Fruit fly (Drosophila melanogaster) whole organism, prepupa: ENCODE measurements around the gene CG42394.
A peak's percentile ranks its signal among the peaks of the same experiment; 100 is the strongest.

ENCODE experiments used
- Blimp-1 ChIP-seq: fragments of 200-800 bp; sonication (Bioruptor generic); optimal IDR thresholded peaks from 3 replicates; lab custom pipeline; 2017; ENCODE audit warnings: missing biosample characterization, missing genetic modification characterization, mild to moderate bottlenecking, moderate library complexity, missing genetic modification reagents
- CG10669 ChIP-seq: fragments of 200-800 bp; sonication (Bioruptor generic); optimal IDR thresholded peaks from 3 replicates; lab custom pipeline; 2018; ENCODE audit warnings: missing biosample characterization, mild to moderate bottlenecking, missing genetic modification characterization, moderate library complexity
- CG11294 ChIP-seq: fragments of 200-800 bp; sonication (Bioruptor generic); IDR thresholded peaks from 2 replicates; pipeline ENCODE4 v1.3.6; 2022; ENCODE audit warnings: missing biosample characterization, missing genetic modification characterization
- CG11902 ChIP-seq: fragments of 200-800 bp; sonication (Bioruptor generic); optimal IDR thresholded peaks from 3 replicates; lab custom pipeline; 2016; ENCODE audit warnings: missing biosample characterization, missing genetic modification characterization
- CG15336 ChIP-seq: fragments of 200-800 bp; sonication (Bioruptor generic); IDR thresholded peaks from 2 replicates; pipeline ENCODE4 v1.3.6; 2022; ENCODE audit warnings: missing biosample characterization, missing genetic modification characterization
- CG1621 ChIP-seq: fragments of 200-800 bp; sonication (Bioruptor generic); optimal IDR thresholded peaks from 3 replicates; lab custom pipeline; 2018; ENCODE audit warnings: missing biosample characterization, mild to moderate bottlenecking, missing genetic modification characterization
- CG3032 ChIP-seq: fragments of 200-800 bp; optimal IDR thresholded peaks from 2 replicates; lab custom pipeline; 2019; ENCODE audit warnings: missing biosample characterization, mild to moderate bottlenecking, missing genetic modification characterization, moderate library complexity
- CG31627 ChIP-seq: fragments of 200-800 bp; sonication (Bioruptor generic); optimal IDR thresholded peaks from 3 replicates; lab custom pipeline; 2016; ENCODE audit warnings: missing biosample characterization, missing genetic modification characterization
- CG32006 ChIP-seq: fragments of 200-800 bp; sonication (Bioruptor generic); optimal IDR thresholded peaks from 3 replicates; lab custom pipeline; 2017; ENCODE audit warnings: missing biosample characterization, mild to moderate bottlenecking, missing genetic modification characterization
- CG34406 ChIP-seq: fragments of 200-800 bp; sonication (Bioruptor generic); optimal IDR thresholded peaks from 3 replicates; lab custom pipeline; 2016; ENCODE audit warnings: missing biosample characterization, missing genetic modification characterization
- CG3919 ChIP-seq: fragments of 200-800 bp; sonication (Bioruptor generic); optimal IDR thresholded peaks from 3 replicates; lab custom pipeline; 2016; ENCODE audit warnings: missing biosample characterization, missing genetic modification characterization
- CG4318 ChIP-seq: fragments of 200-800 bp; sonication (Bioruptor generic); optimal IDR thresholded peaks from 3 replicates; lab custom pipeline; 2017; ENCODE audit warnings: missing biosample characterization, mild to moderate bottlenecking, missing genetic modification characterization
- CG6163 ChIP-seq: fragments of 200-800 bp; sonication (Bioruptor generic); IDR thresholded peaks from 3 replicates; pipeline ENCODE4 v1.3.6; 2022; ENCODE audit warnings: missing biosample characterization, missing genetic modification characterization
- CG6276 ChIP-seq: fragments of 200-800 bp; sonication (Bioruptor generic); optimal IDR thresholded peaks from 2 replicates; lab custom pipeline; 2017; ENCODE audit warnings: missing biosample characterization, mild to moderate bottlenecking, missing genetic modification characterization
- CG6792 ChIP-seq: fragments of 200-800 bp; sonication (Bioruptor generic); optimal IDR thresholded peaks from 3 replicates; lab custom pipeline; 2016; ENCODE audit warnings: missing biosample characterization, missing genetic modification characterization
- CG6808 ChIP-seq: fragments of 200-800 bp; sonication (Bioruptor generic); optimal IDR thresholded peaks from 3 replicates; lab custom pipeline; 2017; ENCODE audit warnings: missing biosample characterization, missing genetic modification characterization, mild to moderate bottlenecking, moderate library complexity, missing genetic modification reagents
- CG7368 ChIP-seq: fragments of 200-800 bp; sonication (Bioruptor generic); optimal IDR thresholded peaks from 3 replicates; lab custom pipeline; 2016; ENCODE audit warnings: missing biosample characterization, missing genetic modification characterization
- CG8119 ChIP-seq: fragments of 200-800 bp; sonication (Bioruptor generic); IDR thresholded peaks from 3 replicates; pipeline ENCODE4 v1.3.6; 2022; ENCODE audit warnings: missing biosample characterization, missing genetic modification characterization
- CG8319 ChIP-seq: fragments of 200-800 bp; sonication (Bioruptor generic); optimal IDR thresholded peaks from 3 replicates; lab custom pipeline; 2016; ENCODE audit warnings: missing biosample characterization, missing genetic modification characterization
- CG8632 ChIP-seq: fragments of 200-800 bp; sonication (Bioruptor generic); optimal IDR thresholded peaks from 3 replicates; lab custom pipeline; 2016; ENCODE audit warnings: missing biosample characterization, missing genetic modification characterization
- CG9139 ChIP-seq: fragments of 200-800 bp; sonication (Bioruptor generic); optimal IDR thresholded peaks from 3 replicates; lab custom pipeline; 2017; ENCODE audit warnings: missing biosample characterization, mild to moderate bottlenecking, missing genetic modification characterization
- Eip75B ChIP-seq: fragments of 200-800 bp; sonication (Bioruptor generic); optimal IDR thresholded peaks from 3 replicates; lab custom pipeline; 2016; ENCODE audit warnings: missing biosample characterization, missing genetic modification characterization
- Eip78C ChIP-seq: fragments of 200-800 bp; sonication (Bioruptor generic); peaks from one replicate; lab custom pipeline; 2016; ENCODE audit warnings: missing biosample characterization, missing genetic modification characterization
- Eip93F ChIP-seq: fragments of 200-800 bp; sonication (Bioruptor generic); optimal IDR thresholded peaks from 2 replicates; lab custom pipeline; 2016; ENCODE audit warnings: missing biosample characterization, mild to moderate bottlenecking, missing genetic modification characterization
- Ets21C ChIP-seq: fragments of 200-800 bp; sonication (Bioruptor generic); optimal IDR thresholded peaks from 3 replicates; lab custom pipeline; 2016; ENCODE audit warnings: missing biosample characterization, missing genetic modification characterization
- Ets96B ChIP-seq: fragments of 200-800 bp; optimal IDR thresholded peaks from 2 replicates; lab custom pipeline; 2019; ENCODE audit warnings: missing biosample characterization, mild to moderate bottlenecking, missing genetic modification characterization, moderate library complexity
- Gug ChIP-seq: fragments of 200-800 bp; sonication (Bioruptor generic); IDR thresholded peaks from 2 replicates; pipeline ENCODE4 v1.3.6; 2022; ENCODE audit warnings: missing biosample characterization, missing genetic modification characterization
- Hr38 ChIP-seq: sonication (Bioruptor generic); optimal IDR thresholded peaks from 2 replicates; lab custom pipeline; 2016; ENCODE audit warnings: missing biosample characterization, missing genetic modification characterization
- Hr39 ChIP-seq: fragments of 200-800 bp; sonication (Bioruptor generic); optimal IDR thresholded peaks from 2 replicates; lab custom pipeline; 2016; ENCODE audit warnings: missing biosample characterization, missing genetic modification characterization
- Lpt ChIP-seq: fragments of 200-800 bp; sonication (Bioruptor generic); optimal IDR thresholded peaks from 3 replicates; lab custom pipeline; 2016; ENCODE audit warnings: missing biosample characterization, missing genetic modification characterization
- Met ChIP-seq: fragments of 200-800 bp; sonication (Bioruptor generic); optimal IDR thresholded peaks from 3 replicates; lab custom pipeline; 2016; ENCODE audit warnings: missing biosample characterization, missing genetic modification characterization
- OdsH ChIP-seq: fragments of 200-800 bp; sonication (Bioruptor generic); optimal IDR thresholded peaks from 3 replicates; lab custom pipeline; 2016; ENCODE audit warnings: missing biosample characterization, missing genetic modification characterization
- Smox ChIP-seq: fragments of 200-800 bp; sonication (Bioruptor generic); optimal IDR thresholded peaks from 3 replicates; lab custom pipeline; 2016; ENCODE audit warnings: missing biosample characterization, missing genetic modification characterization
- Sox102F ChIP-seq: fragments of 200-800 bp; sonication (Bioruptor generic); optimal IDR thresholded peaks from 2 replicates; lab custom pipeline; 2016; ENCODE audit warnings: missing biosample characterization, mild to moderate bottlenecking, missing genetic modification characterization
- Sox14 ChIP-seq: fragments of 200-800 bp; sonication (Bioruptor generic); optimal IDR thresholded peaks from 3 replicates; lab custom pipeline; 2016; ENCODE audit warnings: missing biosample characterization, missing genetic modification characterization
- Sox15 ChIP-seq: fragments of 200-800 bp; sonication (Bioruptor generic); optimal IDR thresholded peaks from 3 replicates; lab custom pipeline; 2016; ENCODE audit warnings: missing biosample characterization, missing genetic modification characterization
- achi ChIP-seq: fragments of 200-800 bp; sonication (Bioruptor generic); optimal IDR thresholded peaks from 3 replicates; lab custom pipeline; 2016; ENCODE audit warnings: missing biosample characterization, missing genetic modification characterization
- acj6 ChIP-seq: fragments of 200-800 bp; sonication (Bioruptor generic); optimal IDR thresholded peaks from 3 replicates; lab custom pipeline; 2016; ENCODE audit warnings: missing biosample characterization, missing genetic modification characterization
- dac ChIP-seq: fragments of 200-800 bp; sonication (Bioruptor generic); optimal IDR thresholded peaks from 2 replicates; lab custom pipeline; 2017; ENCODE audit warnings: missing biosample characterization, mild to moderate bottlenecking, missing genetic modification characterization
- dsx ChIP-seq: fragments of 200-800 bp; optimal IDR thresholded peaks from 3 replicates; lab custom pipeline; 2019; ENCODE audit warnings: missing biosample characterization, mild to moderate bottlenecking, missing genetic modification characterization, moderate library complexity; ENCODE audit not compliant: poor library complexity, severe bottlenecking
- eg ChIP-seq: fragments of 200-800 bp; sonication (Bioruptor generic); IDR thresholded peaks from 3 replicates; pipeline ENCODE4 v1.3.6; 2022; ENCODE audit warnings: missing biosample characterization, missing genetic modification characterization
- esn ChIP-seq: fragments of 200-800 bp; sonication (Bioruptor generic); optimal IDR thresholded peaks from 2 replicates; lab custom pipeline; 2016; ENCODE audit warnings: missing biosample characterization, mild to moderate bottlenecking, missing genetic modification characterization, moderate library complexity
- fd59A ChIP-seq: fragments of 200-800 bp; sonication (Bioruptor generic); optimal IDR thresholded peaks from 2 replicates; lab custom pipeline; 2017; ENCODE audit warnings: missing biosample characterization, mild to moderate bottlenecking, missing genetic modification characterization, missing genetic modification reagents
- fd85E ChIP-seq: fragments of 200-800 bp; sonication (Bioruptor generic); optimal IDR thresholded peaks from 3 replicates; lab custom pipeline; 2016; ENCODE audit warnings: missing biosample characterization, missing genetic modification characterization
- lz ChIP-seq: fragments of 200-800 bp; sonication (Bioruptor generic); optimal IDR thresholded peaks from 3 replicates; lab custom pipeline; 2016; ENCODE audit warnings: missing biosample characterization, missing genetic modification characterization
- net ChIP-seq: fragments of 200-800 bp; sonication (Bioruptor generic); optimal IDR thresholded peaks from 3 replicates; lab custom pipeline; 2016; ENCODE audit warnings: missing biosample characterization, missing genetic modification characterization
- pdm3 ChIP-seq: fragments of 200-800 bp; sonication (Bioruptor generic); optimal IDR thresholded peaks from 3 replicates; lab custom pipeline; 2016; ENCODE audit warnings: missing biosample characterization, missing genetic modification characterization
- salr ChIP-seq, 2 experiments: fragments of 200-800 bp; sonication (Bioruptor generic); optimal IDR thresholded peaks; 3 replicates each; lab custom pipeline; 2016 to 2018; ENCODE audit warnings: missing biosample characterization in 2 of 2, missing genetic modification characterization in 2 of 2, mild to moderate bottlenecking in 1 of 2
- spab ChIP-seq: fragments of 200-800 bp; sonication (Bioruptor generic); optimal IDR thresholded peaks from 2 replicates; lab custom pipeline; 2017; ENCODE audit warnings: missing biosample characterization, mild to moderate bottlenecking, missing genetic modification characterization, missing genetic modification reagents
- ss ChIP-seq, 2 experiments: fragments of 200-800 bp; sonication (Bioruptor generic); optimal IDR thresholded peaks; 2 replicates in 1 of 2; 3 replicates in 1 of 2; lab custom pipeline; 2017 to 2018; ENCODE audit warnings: mild to moderate bottlenecking in 2 of 2, missing biosample characterization in 2 of 2, missing genetic modification characterization in 2 of 2, moderate library complexity in 1 of 2
- svp ChIP-seq: fragments of 200-800 bp; sonication (Bioruptor generic); peaks from one replicate; lab custom pipeline; 2016; ENCODE audit warnings: missing biosample characterization, missing genetic modification characterization
- vri ChIP-seq: fragments of 200-800 bp; sonication (Bioruptor generic); optimal IDR thresholded peaks from 3 replicates; lab custom pipeline; 2016; ENCODE audit warnings: missing biosample characterization, mild to moderate bottlenecking, missing genetic modification characterization

Gene CG42394

DNA sequence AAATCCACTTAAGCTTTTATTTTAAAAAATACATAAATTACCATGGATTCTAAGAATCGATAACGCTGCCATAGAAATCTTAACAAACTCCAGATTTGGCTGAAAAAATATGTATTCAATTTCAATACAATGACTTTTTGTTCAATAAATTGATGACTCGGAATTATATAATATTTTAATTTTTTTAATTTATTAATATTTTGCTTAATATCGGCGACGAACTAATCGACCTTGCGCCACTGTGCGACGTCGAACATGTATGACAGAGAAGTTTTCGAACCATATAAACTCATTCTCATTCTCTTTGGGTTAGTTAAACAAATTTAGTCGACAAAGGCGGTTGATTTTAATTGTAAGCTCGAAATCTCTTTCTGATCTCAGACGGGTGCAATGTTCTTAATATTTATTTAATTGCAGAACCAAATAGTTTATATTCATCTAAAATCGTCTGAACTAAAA is at the start of gene CG42394:
TSS of gene CG42394 (plus strand) at position 311 of the 459 bp plus-strand sequence.
- TF ChIP-seq Blimp-1 (GFP tag; lab: Kevin White, UChicago): peak; percentile 77
- TF ChIP-seq fd85E: peak; percentile 81
- TF ChIP-seq eg (GFP tag; lab: Robert Waterston, UW): peak; percentile 95
- peak; percentile 88 for TF ChIP-seq CG9139
- peak; percentile 89 for TF ChIP-seq CG8632 (GFP tag; lab: Kevin White, UChicago)
- TF ChIP-seq Ets96B: peak; percentile 98
- peak; percentile 93 for TF ChIP-seq Lpt (GFP tag; lab: Kevin White, UChicago)
- peak; percentile 90 for TF ChIP-seq Eip93F
- TF ChIP-seq achi (GFP tag; lab: Kevin White, UChicago): peak; percentile 92
- peak; percentile 71 for TF ChIP-seq CG11902
- TF ChIP-seq CG6808 (GFP tag; lab: Kevin White, UChicago): peak; percentile 87
- TF ChIP-seq CG3919 (GFP tag; lab: Kevin White, UChicago): peak; percentile 95
- TF ChIP-seq CG8119: peak; percentile 96
- TF ChIP-seq CG6163 (GFP tag; lab: Robert Waterston, UW): peak; percentile 95
- peak; percentile 55 for TF ChIP-seq Sox15 (GFP tag; lab: Kevin White, UChicago)
- TF ChIP-seq CG6792: peak; percentile 84
- TF ChIP-seq CG15336 (GFP tag; lab: Robert Waterston, UW): peak; percentile 97
- TF ChIP-seq lz (GFP tag; lab: Kevin White, UChicago): peak; percentile 83
- peak; percentile 78 for TF ChIP-seq fd59A (GFP tag; lab: Kevin White, UChicago)
- peak; percentile 87 for TF ChIP-seq dsx (GFP tag; lab: Kevin White, UChicago)
- peak; percentile 92 for TF ChIP-seq CG4318 (GFP tag; lab: Kevin White, UChicago)
- TF ChIP-seq Eip75B (GFP tag; lab: Kevin White, UChicago): peak; percentile 86
- peak; percentile 86 for TF ChIP-seq CG7368 (GFP tag; lab: Kevin White, UChicago)
- TF ChIP-seq salr (GFP tag; optimal IDR thresholded peaks at IDR 0.05; lab: Kevin White, UChicago): peak; percentile 83 to 94
- TF ChIP-seq CG34406 (GFP tag; lab: Kevin White, UChicago): peak; percentile 90
- peak; percentile 93 for TF ChIP-seq CG3032 (tag; lab: Kevin White, UChicago)
- peak; percentile 89 for TF ChIP-seq pdm3 (GFP tag; lab: Kevin White, UChicago)
- TF ChIP-seq dac (GFP tag; lab: Kevin White, UChicago): peak; percentile 82
- TF ChIP-seq CG10669 (GFP tag; lab: Kevin White, UChicago): peak; percentile 94
- peak; percentile 91 for TF ChIP-seq Sox102F (GFP tag; lab: Kevin White, UChicago)
- peak; percentile 69 for TF ChIP-seq Ets21C (GFP tag; lab: Kevin White, UChicago)
- TF ChIP-seq spab (GFP tag; lab: Kevin White, UChicago): peak; percentile 95
- TF ChIP-seq vri (GFP tag; lab: Kevin White, UChicago): peak; percentile 80
- TF ChIP-seq acj6 (GFP tag; lab: Kevin White, UChicago): peak; percentile 90
- peak; percentile 90 for TF ChIP-seq Smox (GFP tag; lab: Kevin White, UChicago)
- TF ChIP-seq svp (GFP tag; lab: Kevin White, UChicago): peak; percentile 93
- TF ChIP-seq Hr39 (GFP tag; lab: Kevin White, UChicago): peak; percentile 69
- peak; percentile 77 for TF ChIP-seq CG31627 (GFP tag; lab: Kevin White, UChicago)
- TF ChIP-seq CG6276 (GFP tag; lab: Kevin White, UChicago): peak; percentile 97
- TF ChIP-seq net: peak; percentile 92
- TF ChIP-seq ss (GFP tag; optimal IDR thresholded peaks at IDR 0.05; lab: Kevin White, UChicago): peak; percentile 89 to 92
- TF ChIP-seq Eip78C (GFP tag; lab: Kevin White, UChicago): peak; percentile 97
- TF ChIP-seq Sox14 (GFP tag; lab: Kevin White, UChicago): peak; percentile 88
- TF ChIP-seq CG32006 (GFP tag; lab: Kevin White, UChicago): peak; percentile 96
- TF ChIP-seq CG1621 (tag; lab: Kevin White, UChicago): peak; percentile 86
- peak; percentile 70 for TF ChIP-seq CG8319 (GFP tag; lab: Kevin White, UChicago)
- TF ChIP-seq CG11294 (GFP tag; lab: Robert Waterston, UW): peak; percentile 93
- peak; percentile 91 for TF ChIP-seq Met
- peak; percentile 92 for TF ChIP-seq esn (GFP tag; lab: Kevin White, UChicago)
- peak; percentile 92 for TF ChIP-seq OdsH
- TF ChIP-seq Gug (GFP tag; lab: Robert Waterston, UW): peak; percentile 94
- TF ChIP-seq Hr38 (GFP tag; lab: Kevin White, UChicago): no peak
